Fruit fly (Drosophila melanogaster): ENCODE results near the gene CG11857.

Gene CG11857

DNA sequence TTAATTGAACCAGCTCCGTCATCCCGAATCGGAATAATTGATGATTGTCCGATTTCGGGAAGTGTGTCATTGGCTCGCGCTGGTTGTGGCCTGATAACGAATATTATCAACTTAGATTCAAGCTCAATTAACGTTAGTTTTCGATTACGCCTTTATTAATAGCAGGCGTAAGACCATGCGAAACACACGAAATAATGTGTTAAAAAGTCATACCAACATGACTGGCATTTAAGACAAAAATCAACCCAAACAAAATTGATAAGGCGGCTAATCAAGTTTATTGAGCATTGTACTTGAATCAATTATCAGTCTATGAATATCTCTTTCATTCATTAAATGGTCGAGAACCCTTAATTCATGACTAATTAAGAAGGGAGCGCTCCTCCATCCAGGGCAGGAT, 50.5 kb downstream of the CG11857 start (continued):
- TF ChIP-seq CG1603 (tag; optimal IDR thresholded peaks at IDR 0.05) (no peak), Oli (tag; optimal IDR thresholded peaks at IDR 0.05) (no peak), fd64A (GFP tag; optimal IDR thresholded peaks at IDR 0.05) (no peak), CG9437 (GFP tag; optimal IDR thresholded peaks at IDR 0.05) (no peak), nau (GFP tag; optimal IDR thresholded peaks at IDR 0.05) (no peak), CG11696 (GFP tag; IDR thresholded peaks at IDR 0.05) (no peak), CG10321 (GFP tag; IDR thresholded peaks at IDR 0.05) (no peak), croc (GFP tag; conservative IDR thresholded peaks at IDR 0.05) (no peak), mirr (GFP tag; optimal IDR thresholded peaks at IDR 0.05) (peak; percentile 64), lab (GFP tag; optimal IDR thresholded peaks at IDR 0.05) (peak; percentile 53), gcm2 (GFP tag; optimal IDR thresholded peaks at IDR 0.05) (no peak), exex (tag; optimal IDR thresholded peaks at IDR 0.05) (peak; percentile 97), CG4707 (GFP tag; optimal IDR thresholded peaks at IDR 0.05) (no peak), CG32532 (GFP tag; IDR thresholded peaks at IDR 0.05) (no peak), unpg (GFP tag; optimal IDR thresholded peaks at IDR 0.05) (no peak), sd (tag; optimal IDR thresholded peaks at IDR 0.05) (peak; percentile 3), bowl (GFP tag; IDR thresholded peaks at IDR 0.05) (no peak), ewg (GFP tag; optimal IDR thresholded peaks at IDR 0.05) (no peak), grn (GFP tag; optimal IDR thresholded peaks at IDR 0.05) (peak; percentile 38), CG34376 (GFP tag; optimal IDR thresholded peaks at IDR 0.05) (peak; percentile 7), CG7839 (tag; optimal IDR thresholded peaks at IDR 0.05) (no peak), ATbp (GFP tag; optimal IDR thresholded peaks at IDR 0.05) (no peak), hbn (GFP tag; IDR thresholded peaks at IDR 0.05; ENCODE audit: partially characterized antibody) (no peak), GATAe (GFP tag; conservative IDR thresholded peaks at IDR 0.05) (0 out of 2 replicates have a peak, but pooled peaks have one; percentile 21), sug (tag; optimal IDR thresholded peaks at IDR 0.05) (peak; percentile 69), CG1832 (GFP tag; optimal IDR thresholded peaks at IDR 0.05) (no peak), CG10565 (GFP tag; optimal IDR thresholded peaks at IDR 0.05) (no peak), toy (GFP tag; IDR thresholded peaks at IDR 0.05) (no peak), HLHmδ (GFP tag; optimal IDR thresholded peaks at IDR 0.05) (no peak), CG17612 (GFP tag; IDR thresholded peaks at IDR 0.05) (no peak), CG4404 (GFP tag; IDR thresholded peaks at IDR 0.05) (no peak), CG3726 (GFP tag; IDR thresholded peaks at IDR 0.05) (no peak), CG12769 (tag; optimal IDR thresholded peaks at IDR 0.05) (peak; percentile 19), ash1 (GFP tag; optimal IDR thresholded peaks at IDR 0.05) (no peak), CG16813 (GFP tag; IDR thresholded peaks at IDR 0.05; ENCODE audit: partially characterized antibody) (no peak), sim (GFP tag; IDR thresholded peaks at IDR 0.05) (no peak)
